Fruit fly (Drosophila melanogaster) whole organism: Measurements from ENCODE around the gene Klp61F.

Experiments
- CG8478 ChIP-seq: fragments of >200 bp; optimal IDR thresholded peaks from 2 replicates; lab custom pipeline; 2018; ENCODE audit warnings: inconsistent platforms
- Dll ChIP-seq: fragments of >200 bp; optimal IDR thresholded peaks from 2 replicates; lab custom pipeline; 2017
- pan ChIP-seq: fragments of >200 bp; optimal IDR thresholded peaks from 2 replicates; lab custom pipeline; 2017
- psq ChIP-seq: fragments of >200 bp; optimal IDR thresholded peaks from 2 replicates; lab custom pipeline; 2017
- usp ChIP-seq: fragments of >200 bp; optimal IDR thresholded peaks from 2 replicates; lab custom pipeline; 2017; ENCODE audit warnings: missing biosample characterization, missing genetic modification characterization, mixed read lengths

DNA sequence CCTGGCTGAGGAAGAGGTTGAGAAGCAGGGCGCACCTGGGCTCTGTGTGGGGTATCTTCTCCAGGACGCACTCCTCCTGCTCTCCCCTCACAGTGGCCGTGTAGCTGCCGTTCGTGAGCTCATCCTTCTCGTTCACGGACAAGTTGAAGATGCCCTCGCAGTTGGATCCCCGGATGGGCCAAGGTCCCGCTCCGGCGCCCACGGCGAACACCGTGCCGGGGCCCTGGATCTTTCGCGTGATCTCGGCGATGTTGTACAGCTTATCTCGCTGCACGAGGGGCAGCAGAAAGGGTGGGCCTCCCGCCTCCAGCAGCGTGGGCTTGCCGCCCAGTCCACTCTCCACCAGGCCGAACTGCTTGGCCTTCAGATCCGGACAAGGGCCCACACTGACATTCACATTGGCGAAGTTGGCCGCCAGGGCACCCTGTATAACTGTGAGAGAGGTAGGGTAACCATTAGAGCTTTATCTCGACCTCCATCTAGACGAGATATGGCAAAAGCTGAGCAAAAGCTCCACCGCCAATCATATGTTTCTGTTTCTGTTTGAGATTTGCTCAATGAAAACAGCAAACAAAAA is 41.8 kb downstream of the Klp61F start:
- TF ChIP-seq pan (no peak), CG8478 (lab: Kevin White, UChicago) (no peak), usp (no peak), psq (lab: Kevin White, UChicago) (no peak), Dll (lab: Kevin White, UChicago) (no peak)
